Worm (Caenorhabditis elegans) whole organism, L4 larva: Measurements from ENCODE around the gene mpst-2.

Experiments
- F26F4.8 ChIP-seq: fragments of 200-800 bp; sonication (Bioruptor generic); conservative IDR thresholded peaks from 2 replicates; pipeline ENCODE4 v1.3.6; 2022; ENCODE audit warnings: missing genetic modification characterization, missing compliant biosample characterization
- F37D6.2 ChIP-seq: sonication (generic microtip); optimal IDR thresholded peaks from 2 replicates; lab custom pipeline; 2016; ENCODE audit warnings: mild to moderate bottlenecking, missing genetic modification characterization, missing compliant biosample characterization
- T26A8.4 ChIP-seq: fragments of 200-800 bp; sonication (Bioruptor generic); IDR thresholded peaks from 2 replicates; pipeline ENCODE4 v1.3.6; 2022; ENCODE audit warnings: missing genetic modification characterization, missing compliant biosample characterization
- Y48G9A.11 ChIP-seq: fragments of 200-800 bp; sonication (Bioruptor generic); IDR thresholded peaks from 2 replicates; pipeline ENCODE4 v1.3.6; 2022; ENCODE audit warnings: missing genetic modification reagents, missing genetic modification characterization, missing compliant biosample characterization
- ZK337.2 ChIP-seq: fragments of 200-800 bp; sonication (Bioruptor generic); IDR thresholded peaks from 2 replicates; pipeline ENCODE4 v1.3.6; 2022; ENCODE audit warnings: missing genetic modification reagents, missing genetic modification characterization, missing compliant biosample characterization
- aha-1 ChIP-seq: fragments of 150-350 bp; peaks from one replicate; lab custom pipeline; 2014; ENCODE audit warnings: missing biosample characterization, missing genetic modification characterization
- ama-1 ChIP-seq: fragments of 150-350 bp; optimal IDR thresholded peaks from 2 replicates; lab custom pipeline; 2014; ENCODE audit warnings: inconsistent platforms, mixed read lengths
- arid-1 ChIP-seq: fragments of 200-800 bp; sonication (Bioruptor generic); conservative IDR thresholded peaks from 2 replicates; pipeline ENCODE4 v1.3.6; 2022; ENCODE audit warnings: missing genetic modification reagents, missing genetic modification characterization, missing compliant biosample characterization
- ceh-32 ChIP-seq: sonication (generic microtip); optimal IDR thresholded peaks from 2 replicates; lab custom pipeline; 2016; ENCODE audit warnings: mild to moderate bottlenecking, missing genetic modification characterization, missing compliant biosample characterization; ENCODE audit not compliant: poor library complexity
- cey-2 ChIP-seq: sonication (generic microtip); optimal IDR thresholded peaks from 3 replicates; lab custom pipeline; 2017; ENCODE audit warnings: missing genetic modification characterization, mild to moderate bottlenecking, missing compliant biosample characterization, antibody characterized with exemption, borderline replicate concordance; ENCODE audit not compliant: insufficient read depth
- daf-12 ChIP-seq: fragments of 150-350 bp; optimal IDR thresholded peaks from 2 replicates; lab custom pipeline; 2014; ENCODE audit warnings: missing biosample characterization, missing genetic modification reagents, missing genetic modification characterization
- daf-16 ChIP-seq, 3 experiments: sonication (generic microtip); optimal IDR thresholded peaks; 2 replicates each; lab custom pipeline; 2016 to 2017; ENCODE audit warnings: missing genetic modification characterization in 3 of 3, missing genetic modification reagents in 3 of 3, mild to moderate bottlenecking in 2 of 3, missing compliant biosample characterization in 2 of 3, missing biosample characterization in 1 of 3, moderate library complexity in 1 of 3
- daf-19 ChIP-seq: fragments of 200-800 bp; sonication (Bioruptor generic); conservative IDR thresholded peaks from 2 replicates; pipeline ENCODE4 v1.3.6; 2022; ENCODE audit warnings: missing genetic modification characterization, missing compliant biosample characterization
- dmd-8 ChIP-seq: fragments of 200-800 bp; sonication (Bioruptor generic); IDR thresholded peaks from 2 replicates; pipeline ENCODE4 v1.3.6; 2022; ENCODE audit warnings: missing genetic modification characterization, missing compliant biosample characterization
- dpl-1 ChIP-seq: fragments of 150-350 bp; optimal IDR thresholded peaks from 2 replicates; lab custom pipeline; 2014; ENCODE audit warnings: missing biosample characterization, missing genetic modification reagents, missing genetic modification characterization
- egl-27 ChIP-seq: sonication (generic microtip); optimal IDR thresholded peaks from 3 replicates; lab custom pipeline; 2017; ENCODE audit warnings: missing biosample characterization, missing genetic modification reagents, missing genetic modification characterization
- fos-1 ChIP-seq: fragments of 150-350 bp; optimal IDR thresholded peaks from 2 replicates; lab custom pipeline; 2014; ENCODE audit warnings: missing biosample characterization, missing genetic modification characterization
- gei-8 ChIP-seq: fragments of 200-800 bp; sonication (Bioruptor generic); optimal IDR thresholded peaks from 2 replicates; lab custom pipeline; 2018; ENCODE audit warnings: mild to moderate bottlenecking, missing genetic modification characterization, missing compliant biosample characterization
- hlh-11 ChIP-seq: fragments of 200-800 bp; sonication (Bioruptor generic); optimal IDR thresholded peaks from 2 replicates; lab custom pipeline; 2018; ENCODE audit warnings: mild to moderate bottlenecking, missing genetic modification characterization, missing compliant biosample characterization
- lim-7 ChIP-seq: fragments of 200-800 bp; sonication (Bioruptor generic); IDR thresholded peaks from 2 replicates; pipeline ENCODE4 v1.3.6; 2022; ENCODE audit warnings: missing genetic modification characterization, missing compliant biosample characterization
- lin-13 ChIP-seq: fragments of 150-350 bp; optimal IDR thresholded peaks from 2 replicates; lab custom pipeline; 2014; ENCODE audit warnings: missing biosample characterization, missing genetic modification reagents, missing genetic modification characterization
- lin-38 ChIP-seq: fragments of 200-800 bp; sonication (Bioruptor generic); IDR thresholded peaks from 2 replicates; pipeline ENCODE4 v1.3.6; 2022; ENCODE audit warnings: missing genetic modification reagents, missing genetic modification characterization, missing compliant biosample characterization
- mdt-29 ChIP-seq: fragments of 200-800 bp; sonication (Bioruptor generic); IDR thresholded peaks from 2 replicates; pipeline ENCODE4 v1.3.6; 2022; ENCODE audit warnings: missing genetic modification reagents, missing genetic modification characterization, missing compliant biosample characterization
- mep-1 ChIP-seq: fragments of 150-350 bp; sonication (generic microtip); optimal IDR thresholded peaks from 3 replicates; lab custom pipeline; 2014; ENCODE audit warnings: missing biosample characterization, missing genetic modification characterization
- nhr-237 ChIP-seq: sonication (generic microtip); optimal IDR thresholded peaks from 2 replicates; lab custom pipeline; 2017; ENCODE audit warnings: missing biosample characterization, missing genetic modification characterization
- nhr-76 ChIP-seq: fragments of 150-350 bp; optimal IDR thresholded peaks from 2 replicates; lab custom pipeline; 2014; ENCODE audit warnings: missing biosample characterization, missing genetic modification characterization
- nhr-77 ChIP-seq: fragments of 150-350 bp; optimal IDR thresholded peaks from 2 replicates; lab custom pipeline; 2014; ENCODE audit warnings: missing biosample characterization, missing genetic modification characterization
- tag-97 ChIP-seq: fragments of 200-800 bp; sonication (Bioruptor generic); IDR thresholded peaks from 2 replicates; pipeline ENCODE4 v1.3.6; 2022; ENCODE audit warnings: missing genetic modification characterization, missing compliant biosample characterization
- unc-39 ChIP-seq: sonication (generic microtip); optimal IDR thresholded peaks from 2 replicates; lab custom pipeline; 2017; ENCODE audit warnings: missing biosample characterization, missing genetic modification characterization
- unc-62 ChIP-seq, 3 experiments: fragments of 150-350 bp in 1 of 3; sonication (generic microtip); optimal IDR thresholded peaks in 2 of 3; peaks in 1 of 3; 1 replicate in 1 of 3; 2 replicates in 2 of 3; lab custom pipeline; 2014 to 2017; ENCODE audit warnings: missing biosample characterization in 3 of 3, missing genetic modification characterization in 3 of 3, missing genetic modification reagents in 3 of 3, missing genotype in 1 of 3
- zfp-3 ChIP-seq: fragments of 200-800 bp; sonication (Bioruptor generic); conservative IDR thresholded peaks from 2 replicates; pipeline ENCODE4 v1.3.6; 2022; ENCODE audit warnings: missing genetic modification reagents, missing genetic modification characterization, missing compliant biosample characterization
- zip-11 ChIP-seq: fragments of 200-800 bp; sonication (Bioruptor generic); IDR thresholded peaks from 2 replicates; pipeline ENCODE4 v1.3.6; 2022; ENCODE audit warnings: missing genetic modification characterization, missing compliant biosample characterization
- ztf-11 ChIP-seq: fragments of 150-350 bp; optimal IDR thresholded peaks from 2 replicates; lab custom pipeline; 2014; ENCODE audit warnings: missing biosample characterization, missing genetic modification characterization

mpst-2 gene

DNA sequence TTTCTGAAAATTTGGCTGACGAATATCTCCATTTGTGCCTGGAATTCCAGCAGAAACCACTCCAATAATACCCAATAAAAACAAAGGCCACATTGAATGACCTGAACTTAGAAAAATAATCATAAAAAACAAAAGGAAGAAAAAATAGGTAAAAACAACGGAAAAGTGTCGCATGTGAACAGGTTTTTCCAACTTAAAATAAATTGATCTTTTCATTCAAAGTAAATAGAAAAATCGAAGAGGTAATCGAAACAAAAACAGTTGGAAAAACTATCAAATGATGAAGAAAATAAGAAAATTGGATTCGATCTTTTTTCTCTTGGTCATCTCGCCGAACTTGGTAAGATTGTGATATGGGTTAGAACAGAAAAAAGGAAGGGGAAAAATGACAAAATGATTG is 28.3 kb upstream of the mpst-2 start, which contains the start of gene zmp-4:
Gene zmp-4, minus strand, starts transcription at position 101 of the 400 bp plus-strand sequence.
- TF ChIP-seq zip-11: no peak
- TF ChIP-seq mdt-29 (GFP tag; lab: Robert Waterston, UW): no peak
- TF ChIP-seq lim-7 (GFP tag; lab: Robert Waterston, UW): no peak
- no peak for TF ChIP-seq fos-1
- TF ChIP-seq nhr-237 (tag; lab: Kevin White, UChicago): no peak
- TF ChIP-seq daf-19 (GFP tag; lab: Robert Waterston, UW): no peak
- TF ChIP-seq gei-8 (GFP tag; lab: Kevin White, UChicago): no peak
- TF ChIP-seq zfp-3 (GFP tag; lab: Robert Waterston, UW): no peak
- TF ChIP-seq nhr-77 (tag; lab: Kevin White, UChicago): no peak
- no peak for TF ChIP-seq daf-12 (tag; lab: Kevin White, UChicago)
- no peak for TF ChIP-seq F26F4.8
- TF ChIP-seq ama-1 (lab: Kevin White, UChicago): no peak
- no peak for TF ChIP-seq ZK337.2
- TF ChIP-seq ztf-11 (tag; lab: Kevin White, UChicago): no peak
- no peak for TF ChIP-seq tag-97 (GFP tag; lab: Robert Waterston, UW)
- TF ChIP-seq ceh-32: no peak
- no peak for TF ChIP-seq unc-39
- TF ChIP-seq F37D6.2 (tag; lab: Kevin White, UChicago): no peak

ce11 chrV:14915599-14915998 is 22.3 kb upstream of the mpst-2 start, which contains the start of gene H12D21.11:
TSS of gene H12D21.11 (plus strand) at chrV:14915899.
- TF ChIP-seq F37D6.2 (tag; lab: Kevin White, UChicago) (no peak), hlh-11 (no peak), egl-27 (tag; lab: Kevin White, UChicago) (no peak), dpl-1 (GFP tag; lab: Kevin White, UChicago) (no peak), nhr-76 (tag; lab: Kevin White, UChicago) (no peak), lin-38 (GFP tag; lab: Robert Waterston, UW) (no peak), Y48G9A.11 (GFP tag; lab: Robert Waterston, UW) (no peak), mep-1 (no peak), T26A8.4 (GFP tag; lab: Robert Waterston, UW) (no peak), lin-13 (GFP tag; lab: Kevin White, UChicago) (no peak), cey-2 (tag; lab: Kevin White, UChicago) (no peak)
- TF ChIP-seq, all 104 proteins: peak for 0

ce11 chrV:14910758-14911157 is 17.5 kb upstream of the mpst-2 start:
- TF ChIP-seq ama-1 (lab: Kevin White, UChicago) (no peak), unc-62 (GFP tag; optimal IDR thresholded peaks at IDR 0.05 in 1 of 2; lab: Kevin White, UChicago) (peak in 1 of 2 experiments; percentile 96), unc-62 (tag; optimal IDR thresholded peaks at IDR 0.05; lab: Kevin White, UChicago) (no peak), dmd-8 (no peak)

- TF ChIP-seq daf-16 (GFP tag; optimal IDR thresholded peaks at IDR 0.05; lab: Kevin White, UChicago) (peak in 1 of 2 experiments; percentile 11), daf-16 (tag; optimal IDR thresholded peaks at IDR 0.05; lab: Kevin White, UChicago) (no peak), aha-1 (peak; percentile 47), dmd-8 (no peak)
These were observed 16.1 kb upstream of the mpst-2 start, which contains the start of gene H12D21.9 for ce11 chrV:14909331-14909835. TSS of gene H12D21.9 (minus strand) at chrV:14909478.

DNA sequence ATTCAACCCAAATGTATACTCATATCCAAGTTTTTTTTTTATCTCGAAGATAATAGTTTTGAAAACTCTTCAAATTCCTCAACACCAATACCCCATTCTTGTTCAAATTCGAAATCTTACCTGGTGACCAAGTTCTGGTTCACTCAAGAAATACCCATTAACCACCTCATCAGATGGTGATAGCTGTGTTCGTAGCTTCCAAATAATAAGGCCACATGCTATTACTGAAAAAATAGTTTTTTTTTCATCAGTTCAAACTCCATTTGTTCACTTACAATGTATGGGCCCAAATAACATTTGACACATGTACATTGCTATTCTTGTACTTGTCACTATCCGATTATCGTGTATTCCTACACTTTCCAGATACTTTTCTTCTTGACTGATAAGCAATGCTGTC is 14.2 kb upstream of the mpst-2 start:
- TF ChIP-seq aha-1 (peak; percentile 7), unc-62 (GFP tag; optimal IDR thresholded peaks at IDR 0.05 in 1 of 2; lab: Kevin White, UChicago) (peak in 1 of 2 experiments; percentile 98), unc-62 (tag; optimal IDR thresholded peaks at IDR 0.05; lab: Kevin White, UChicago) (no peak), arid-1 (GFP tag; lab: Robert Waterston, UW) (no peak)
